Worm (Caenorhabditis elegans): Measurements from ENCODE around the gene F41G3.18.

F41G3.18 gene

ce11 chrII:6803024-6803423, 34.9 kb downstream of the F41G3.18 start, which contains the start of gene tab-1:
tab-1 (plus strand) TSS chrII:6803324.
- no peak for TF ChIP-seq unc-62 (GFP tag; optimal IDR thresholded peaks at IDR 0.05)

- no peak for TF ChIP-seq unc-62 (GFP tag; optimal IDR thresholded peaks at IDR 0.05)
Measured at ce11 chrII:6807162-6807561, 39.0 kb downstream of the F41G3.18 start, which contains the start of gene F31E8.5. F31E8.5 (minus strand) TSS chrII:6807262.

ce11 chrII:6808539-6808938, 40.4 kb downstream of the F41G3.18 start:
- no peak for TF ChIP-seq unc-62 (GFP tag; optimal IDR thresholded peaks at IDR 0.05)

ce11 chrII:6810663-6811062, 42.5 kb downstream of the F41G3.18 start, which contains the start of gene snt-1:
snt-1 (plus strand) TSS chrII:6810963.
- no peak for TF ChIP-seq unc-62 (GFP tag; optimal IDR thresholded peaks at IDR 0.05)

- no peak for TF ChIP-seq unc-62 (GFP tag; optimal IDR thresholded peaks at IDR 0.05)
Measured at ce11 chrII:6812514-6812913, 44.4 kb downstream of the F41G3.18 start.

ce11 chrII:6816324-6816723, 48.2 kb downstream of the F41G3.18 start:
- TF ChIP-seq unc-62 (GFP tag; optimal IDR thresholded peaks at IDR 0.05), result no peak
